Fruit fly (Drosophila melanogaster): ENCODE data around the gene Msr-110.

DNA sequence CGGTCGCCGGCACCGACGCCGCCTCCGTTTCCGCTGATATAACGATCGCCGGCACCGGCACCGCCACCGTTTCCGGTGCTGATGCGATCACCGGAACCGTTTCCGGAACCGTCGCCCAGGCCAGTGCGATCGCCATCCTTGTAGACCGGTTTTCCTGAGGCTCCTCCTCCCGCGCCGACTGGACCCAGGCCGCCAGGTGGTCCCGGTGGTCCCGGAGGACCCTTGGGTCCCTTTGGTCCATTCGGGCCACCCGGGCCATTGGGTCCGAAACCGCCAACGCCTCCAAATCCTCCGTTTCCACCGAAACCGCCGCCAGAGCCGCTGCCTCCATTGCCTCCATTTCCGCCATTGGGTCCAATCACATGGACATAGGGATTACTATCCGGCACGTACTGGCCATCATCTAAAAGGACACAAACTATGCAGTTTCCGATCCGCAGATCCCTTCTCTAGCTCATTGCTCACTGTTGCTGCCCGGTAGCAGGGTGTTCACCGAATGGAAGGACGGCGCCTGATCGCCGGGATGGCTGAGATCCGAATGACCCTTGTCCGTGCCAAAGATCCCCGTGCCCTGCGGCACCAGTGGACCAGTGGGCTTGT is 34.3 kb downstream of the Msr-110 start:
- no peak for TF ChIP-seq yki (optimal IDR thresholded peaks at IDR 0.05)
- no peak for TF ChIP-seq ac (GFP tag; optimal IDR thresholded peaks at IDR 0.05)
- TF ChIP-seq CG13775 (GFP tag; optimal IDR thresholded peaks at IDR 0.05) = no peak
- TF ChIP-seq Atf3 (GFP tag; optimal IDR thresholded peaks at IDR 0.05) = no peak
- no peak for TF ChIP-seq Bdp1 (GFP tag; optimal IDR thresholded peaks at IDR 0.05)
- TF ChIP-seq Sox100B (GFP tag; optimal IDR thresholded peaks at IDR 0.05) = no peak
- TF ChIP-seq psq (GFP tag; optimal IDR thresholded peaks at IDR 0.05) = no peak
- TF ChIP-seq en (GFP tag; optimal IDR thresholded peaks at IDR 0.05) = no peak
- no peak for TF ChIP-seq tgo (GFP tag; IDR thresholded peaks at IDR 0.05)
- TF ChIP-seq Mad (GFP tag; optimal IDR thresholded peaks at IDR 0.05) = no peak
- no peak for TF ChIP-seq CG17568 (GFP tag; optimal IDR thresholded peaks at IDR 0.05)
- no peak for TF ChIP-seq chinmo (GFP tag; IDR thresholded peaks at IDR 0.05; ENCODE audit: partially characterized antibody)
- no peak for TF ChIP-seq ranshi (GFP tag; IDR thresholded peaks at IDR 0.05)
